Worm (Caenorhabditis elegans) whole organism, mixed stage, embryonic: ENCODE results near the gene srh-72.

Experiments used
- M03D4.4 ChIP-seq: sonication (generic microtip); optimal IDR thresholded peaks from 2 replicates; lab custom pipeline; 2017; ENCODE audit warnings: mild to moderate bottlenecking, missing genetic modification characterization, missing compliant biosample characterization
- bed-3 ChIP-seq: fragments of 200-800 bp; sonication (Bioruptor generic); optimal IDR thresholded peaks from 3 replicates; lab custom pipeline; 2018; ENCODE audit warnings: mild to moderate bottlenecking, missing genetic modification characterization, moderate library complexity, missing compliant biosample characterization
- blmp-1 ChIP-seq: fragments of 150-350 bp; optimal IDR thresholded peaks from 2 replicates; lab custom pipeline; 2014; ENCODE audit warnings: missing biosample characterization, missing genetic modification characterization
- ceh-39 ChIP-seq: fragments of 150-350 bp; optimal IDR thresholded peaks from 2 replicates; lab custom pipeline; 2014; ENCODE audit warnings: missing biosample characterization, missing genetic modification characterization
- ceh-43 ChIP-seq: fragments of 200-800 bp; sonication (Bioruptor generic); optimal IDR thresholded peaks from 2 replicates; lab custom pipeline; 2018; ENCODE audit warnings: mild to moderate bottlenecking, missing genetic modification characterization, moderate library complexity, missing compliant biosample characterization
- ceh-83 ChIP-seq: fragments of 200-800 bp; sonication (Bioruptor generic); optimal IDR thresholded peaks from 2 replicates; lab custom pipeline; 2018; ENCODE audit warnings: mild to moderate bottlenecking, missing genetic modification characterization, missing compliant biosample characterization
- ces-1 ChIP-seq: fragments of 150-350 bp; optimal IDR thresholded peaks from 2 replicates; lab custom pipeline; 2014; ENCODE audit warnings: missing biosample characterization, missing genetic modification reagents, missing genetic modification characterization
- cnd-1 ChIP-seq: fragments of 200-800 bp; sonication (Bioruptor generic); optimal IDR thresholded peaks from 2 replicates; lab custom pipeline; 2018; ENCODE audit warnings: mild to moderate bottlenecking, missing genetic modification characterization, missing compliant biosample characterization
- drap-1 ChIP-seq: fragments of 200-800 bp; sonication (Bioruptor generic); optimal IDR thresholded peaks from 3 replicates; lab custom pipeline; 2018; ENCODE audit warnings: mild to moderate bottlenecking, missing genetic modification characterization, missing compliant biosample characterization
- elt-1 ChIP-seq: sonication (generic microtip); optimal IDR thresholded peaks from 2 replicates; lab custom pipeline; 2017; ENCODE audit warnings: missing genetic modification characterization, mild to moderate bottlenecking, missing compliant biosample characterization, antibody characterized with exemption, moderate library complexity, borderline replicate concordance; ENCODE audit not compliant: insufficient read depth
- elt-3 ChIP-seq: fragments of 150-350 bp; optimal IDR thresholded peaks from 2 replicates; lab custom pipeline; 2014; ENCODE audit warnings: missing biosample characterization, missing genetic modification characterization
- hlh-1 ChIP-seq: fragments of 150-350 bp; optimal IDR thresholded peaks from 2 replicates; lab custom pipeline; 2014; ENCODE audit warnings: missing biosample characterization, missing genetic modification reagents, missing genetic modification characterization
- lin-13 ChIP-seq: fragments of 150-350 bp; optimal IDR thresholded peaks from 2 replicates; lab custom pipeline; 2014; ENCODE audit warnings: missing biosample characterization, missing genetic modification characterization
- lin-32 ChIP-seq: fragments of 200-800 bp; sonication (Bioruptor generic); optimal IDR thresholded peaks from 2 replicates; lab custom pipeline; 2018; ENCODE audit warnings: mild to moderate bottlenecking, missing genetic modification characterization, missing compliant biosample characterization
- lsy-2 ChIP-seq: fragments of 150-350 bp; optimal IDR thresholded peaks from 2 replicates; lab custom pipeline; 2014; ENCODE audit warnings: missing biosample characterization, missing genetic modification characterization
- mab-5 ChIP-seq: fragments of 150-350 bp; optimal IDR thresholded peaks from 2 replicates; lab custom pipeline; 2014; ENCODE audit warnings: missing biosample characterization, missing genetic modification characterization
- mls-2 ChIP-seq: sonication (generic microtip); optimal IDR thresholded peaks from 2 replicates; lab custom pipeline; 2016; ENCODE audit warnings: mild to moderate bottlenecking, missing genetic modification characterization, moderate library complexity, missing compliant biosample characterization
- nhr-12 ChIP-seq: fragments of 150-350 bp; optimal IDR thresholded peaks from 2 replicates; lab custom pipeline; 2014; ENCODE audit warnings: missing biosample characterization, missing genetic modification characterization
- nhr-2 ChIP-seq: fragments of 150-350 bp; optimal IDR thresholded peaks from 2 replicates; lab custom pipeline; 2014; ENCODE audit warnings: missing biosample characterization, missing genetic modification characterization
- nhr-237 ChIP-seq: fragments of 150-350 bp; optimal IDR thresholded peaks from 2 replicates; lab custom pipeline; 2014; ENCODE audit warnings: missing biosample characterization, missing genetic modification characterization
- nhr-28 ChIP-seq: fragments of 150-350 bp; optimal IDR thresholded peaks from 2 replicates; lab custom pipeline; 2014; ENCODE audit warnings: missing biosample characterization, missing genetic modification characterization
- nhr-76 ChIP-seq: sonication (generic microtip); optimal IDR thresholded peaks from 2 replicates; lab custom pipeline; 2017; ENCODE audit warnings: missing biosample characterization, missing genetic modification characterization
- pha-4 ChIP-seq: fragments of 150-350 bp; optimal IDR thresholded peaks from 2 replicates; lab custom pipeline; 2018; ENCODE audit warnings: missing biosample characterization, missing genetic modification reagents, missing genetic modification characterization
- sptf-1 ChIP-seq: sonication (generic microtip); optimal IDR thresholded peaks from 2 replicates; lab custom pipeline; 2017; ENCODE audit warnings: mild to moderate bottlenecking, missing genetic modification characterization, moderate library complexity, missing compliant biosample characterization
- tbx-8 ChIP-seq: fragments of 200-800 bp; sonication (Bioruptor generic); optimal IDR thresholded peaks from 2 replicates; lab custom pipeline; 2018; ENCODE audit warnings: mild to moderate bottlenecking, missing genetic modification characterization, moderate library complexity, missing compliant biosample characterization
- unc-120 ChIP-seq: sonication (generic microtip); optimal IDR thresholded peaks from 2 replicates; lab custom pipeline; 2017; ENCODE audit warnings: missing genetic modification characterization, missing compliant biosample characterization; ENCODE audit not compliant: poor library complexity, severe bottlenecking
- unc-39 ChIP-seq: fragments of 150-350 bp; optimal IDR thresholded peaks from 2 replicates; lab custom pipeline; 2014; ENCODE audit warnings: missing biosample characterization, missing genetic modification characterization
- unc-62 ChIP-seq: fragments of 150-350 bp; optimal IDR thresholded peaks from 2 replicates; lab custom pipeline; 2014; ENCODE audit warnings: missing biosample characterization, missing genetic modification reagents, missing genetic modification characterization
- zip-8 ChIP-seq: fragments of 150-350 bp; optimal IDR thresholded peaks from 2 replicates; lab custom pipeline; 2014; ENCODE audit warnings: missing biosample characterization, missing genetic modification characterization
- ztf-11 ChIP-seq: fragments of 150-350 bp; optimal IDR thresholded peaks from 2 replicates; lab custom pipeline; 2014; ENCODE audit warnings: missing biosample characterization, missing genetic modification characterization

The srh-72 gene

ce11 chrII:1606079-1606478, 34.3 kb downstream of the srh-72 start, which contains the start of gene bath-33:
TSS of gene bath-33 (minus strand) at chrII:1606179.
- TF ChIP-seq nhr-2 (tag; lab: Kevin White, UChicago) (no peak), bed-3 (no peak), nhr-237 (tag; lab: Kevin White, UChicago) (no peak), mls-2 (tag; lab: Kevin White, UChicago) (no peak), zip-8 (no peak), nhr-76 (no peak), lsy-2 (tag; lab: Kevin White, UChicago) (no peak), nhr-28 (tag; lab: Kevin White, UChicago) (no peak), lin-32 (GFP tag; lab: Kevin White, UChicago) (no peak), ceh-43 (GFP tag; lab: Kevin White, UChicago) (no peak), blmp-1 (tag; lab: Kevin White, UChicago) (no peak), hlh-1 (tag; lab: Kevin White, UChicago) (no peak), unc-39 (tag; lab: Kevin White, UChicago) (no peak), mab-5 (tag; lab: Kevin White, UChicago) (no peak), M03D4.4 (tag; lab: Kevin White, UChicago) (no peak), lin-13 (no peak)

DNA sequence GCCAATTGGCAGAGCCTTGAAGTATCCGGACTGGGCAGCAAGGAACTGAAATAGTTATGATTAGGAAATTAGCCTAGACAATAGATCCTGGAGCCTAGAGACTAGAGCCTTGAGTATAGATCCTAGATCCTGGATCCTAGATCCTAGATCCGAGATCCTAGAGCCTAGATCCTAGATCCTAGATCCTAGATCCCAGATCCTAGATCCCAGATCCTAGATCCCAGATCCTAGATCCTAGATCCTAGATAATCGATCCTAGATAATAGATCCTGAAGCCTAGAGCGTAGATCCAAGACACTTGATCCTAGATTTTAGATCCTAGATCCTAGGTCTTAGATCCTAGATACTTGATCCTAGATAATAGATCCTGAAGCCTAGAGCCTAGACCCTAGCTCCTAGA, 35.4 kb downstream of the srh-72 start:
- TF ChIP-seq lin-32 (GFP tag; lab: Kevin White, UChicago) (no peak), pha-4 (no peak), ces-1 (GFP tag; lab: Kevin White, UChicago) (no peak), mls-2 (tag; lab: Kevin White, UChicago) (no peak), elt-1 (tag; lab: Kevin White, UChicago) (peak; percentile 73), unc-62 (GFP tag; lab: Kevin White, UChicago) (no peak)

- TF ChIP-seq nhr-2 (tag; lab: Kevin White, UChicago) (no peak), lsy-2 (tag; lab: Kevin White, UChicago) (no peak), ztf-11 (no peak), ceh-43 (GFP tag; lab: Kevin White, UChicago) (no peak), bed-3 (no peak), nhr-12 (no peak), mls-2 (tag; lab: Kevin White, UChicago) (no peak), tbx-8 (GFP tag; lab: Kevin White, UChicago) (no peak), drap-1 (GFP tag; lab: Kevin White, UChicago) (no peak), pha-4 (no peak), lin-32 (GFP tag; lab: Kevin White, UChicago) (no peak), elt-1 (tag; lab: Kevin White, UChicago) (no peak), elt-3 (tag; lab: Kevin White, UChicago) (no peak), cnd-1 (tag; lab: Kevin White, UChicago) (no peak)
Observed at ce11 chrII:1603049-1603448, 37.3 kb downstream of the srh-72 start.

ce11 chrII:1601507-1601906, 38.9 kb downstream of the srh-72 start, which contains the start of gene bath-47:
TSS of gene bath-47 (plus strand) at chrII:1601811.
- no peak for TF ChIP-seq mab-5 (tag; lab: Kevin White, UChicago)
- TF ChIP-seq sptf-1 (tag; lab: Kevin White, UChicago) = no peak
- TF ChIP-seq elt-3 (tag; lab: Kevin White, UChicago) = no peak
- no peak for TF ChIP-seq M03D4.4 (tag; lab: Kevin White, UChicago)
- TF ChIP-seq lsy-2 (tag; lab: Kevin White, UChicago) = no peak
- no peak for TF ChIP-seq pha-4
- TF ChIP-seq unc-62 (GFP tag; lab: Kevin White, UChicago) = no peak
- TF ChIP-seq nhr-2 (tag; lab: Kevin White, UChicago) = no peak
- TF ChIP-seq ceh-39 = no peak
- no peak for TF ChIP-seq elt-1 (tag; lab: Kevin White, UChicago)
- no peak for TF ChIP-seq tbx-8 (GFP tag; lab: Kevin White, UChicago)
- no peak for TF ChIP-seq unc-39 (tag; lab: Kevin White, UChicago)

DNA sequence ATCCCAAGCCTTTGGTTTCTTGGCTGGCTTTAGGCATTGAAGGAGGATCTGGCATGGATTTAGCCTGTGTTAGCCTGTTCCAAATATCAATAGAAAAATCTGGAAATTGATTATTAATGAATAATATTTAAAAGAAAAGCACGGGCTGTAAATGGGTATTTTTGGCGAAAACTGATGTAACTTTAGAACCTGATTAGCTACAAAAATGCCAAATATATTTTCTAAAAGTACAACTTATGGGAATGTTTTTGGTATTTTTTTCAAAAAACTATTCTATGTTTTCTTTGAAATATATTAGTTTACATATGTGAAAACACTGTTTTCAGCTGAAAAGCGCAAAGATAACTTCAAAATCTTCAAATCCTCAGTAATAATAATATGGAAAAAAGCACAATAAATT, 39.7 kb downstream of the srh-72 start, which contains the start of gene bath-26:
TSS of gene bath-26 (minus strand) at position 101 of the 400 bp plus-strand sequence.
- TF ChIP-seq ceh-83 (GFP tag; lab: Kevin White, UChicago) (no peak), ceh-43 (GFP tag; lab: Kevin White, UChicago) (no peak), hlh-1 (tag; lab: Kevin White, UChicago) (no peak), nhr-12 (no peak), zip-8 (no peak), elt-1 (tag; lab: Kevin White, UChicago) (no peak), sptf-1 (tag; lab: Kevin White, UChicago) (no peak), nhr-28 (tag; lab: Kevin White, UChicago) (no peak), unc-120 (tag; lab: Kevin White, UChicago) (no peak), elt-3 (tag; lab: Kevin White, UChicago) (no peak), ces-1 (GFP tag; lab: Kevin White, UChicago) (no peak), nhr-2 (tag; lab: Kevin White, UChicago) (no peak)
